Fruit fly (Drosophila melanogaster) whole organism: ENCODE results near the gene CG13685.

Experiments
- CG8478 ChIP-seq: fragments of >200 bp; optimal IDR thresholded peaks from 2 replicates; lab custom pipeline; 2018; ENCODE audit warnings: inconsistent platforms
- Dll ChIP-seq: fragments of >200 bp; optimal IDR thresholded peaks from 2 replicates; lab custom pipeline; 2017
- EcR ChIP-seq, 2 experiments: fragments of >200 bp; optimal IDR thresholded peaks; 2 replicates each; lab custom pipeline; 2017; ENCODE audit warnings: missing biosample characterization in 2 of 2, missing genetic modification characterization in 2 of 2, missing genetic modification reagents in 2 of 2
- pan ChIP-seq: fragments of >200 bp; optimal IDR thresholded peaks from 2 replicates; lab custom pipeline; 2017
- psq ChIP-seq: fragments of >200 bp; optimal IDR thresholded peaks from 2 replicates; lab custom pipeline; 2017
- usp ChIP-seq: fragments of >200 bp; optimal IDR thresholded peaks from 2 replicates; lab custom pipeline; 2017; ENCODE audit warnings: missing biosample characterization, missing genetic modification characterization, mixed read lengths

The CG13685 gene

dm6 chr3L:7747044-7747443 is at the start of gene CG13685:
TSS of gene CG13685 (plus strand) at chr3L:7747344.
- TF ChIP-seq Dll (no peak), pan (lab: Kevin White, UChicago) (no peak), psq (lab: Kevin White, UChicago) (no peak), EcR (GFP tag; optimal IDR thresholded peaks at IDR 0.05; lab: Kevin White, UChicago) (no peak), usp (GFP tag; lab: Kevin White, UChicago) (no peak), CG8478 (lab: Kevin White, UChicago) (no peak)

dm6 chr3L:7713378-7713777 is 33.8 kb upstream of the CG13685 start:
- TF ChIP-seq Dll (no peak), pan (lab: Kevin White, UChicago) (no peak), EcR (GFP tag; optimal IDR thresholded peaks at IDR 0.05; lab: Kevin White, UChicago) (no peak), usp (GFP tag; lab: Kevin White, UChicago) (no peak), CG8478 (lab: Kevin White, UChicago) (no peak)

DNA sequence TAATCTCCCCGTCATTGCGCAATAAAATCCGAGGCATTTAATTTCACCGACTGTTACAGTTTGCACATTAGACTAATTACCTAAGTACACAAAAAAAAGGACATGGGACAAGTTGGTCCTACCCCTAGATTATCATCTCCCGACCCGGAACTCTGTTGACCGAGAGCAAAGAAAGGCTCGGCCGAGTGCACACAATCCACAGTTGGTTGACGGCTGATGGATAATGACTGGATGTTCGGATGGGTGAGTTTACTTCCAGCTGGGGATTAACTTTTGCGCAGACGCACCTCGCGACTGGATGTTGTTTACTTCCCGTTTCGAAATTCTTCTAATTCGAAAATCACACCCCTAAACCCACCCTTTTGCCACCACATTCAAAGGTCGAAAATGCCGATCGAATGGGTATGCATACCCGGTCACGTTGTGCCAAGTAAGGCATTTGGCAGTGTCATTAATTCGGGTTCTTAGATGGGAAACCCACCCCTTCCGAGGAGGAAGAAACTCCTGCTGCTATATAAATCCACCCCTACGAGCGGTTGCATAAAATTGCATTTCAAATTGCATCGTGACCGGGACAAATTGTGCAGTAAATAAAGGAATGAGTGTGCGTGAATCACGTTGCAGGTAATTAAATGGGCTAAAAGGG is 32.7 kb upstream of the CG13685 start:
- no peak for TF ChIP-seq usp (GFP tag; lab: Kevin White, UChicago)
- no peak for TF ChIP-seq pan (lab: Kevin White, UChicago)
- TF ChIP-seq EcR (GFP tag; optimal IDR thresholded peaks at IDR 0.05; lab: Kevin White, UChicago) = no peak
- no peak for TF ChIP-seq psq (lab: Kevin White, UChicago)
- TF ChIP-seq CG8478 (lab: Kevin White, UChicago) = no peak
- no peak for TF ChIP-seq Dll

DNA sequence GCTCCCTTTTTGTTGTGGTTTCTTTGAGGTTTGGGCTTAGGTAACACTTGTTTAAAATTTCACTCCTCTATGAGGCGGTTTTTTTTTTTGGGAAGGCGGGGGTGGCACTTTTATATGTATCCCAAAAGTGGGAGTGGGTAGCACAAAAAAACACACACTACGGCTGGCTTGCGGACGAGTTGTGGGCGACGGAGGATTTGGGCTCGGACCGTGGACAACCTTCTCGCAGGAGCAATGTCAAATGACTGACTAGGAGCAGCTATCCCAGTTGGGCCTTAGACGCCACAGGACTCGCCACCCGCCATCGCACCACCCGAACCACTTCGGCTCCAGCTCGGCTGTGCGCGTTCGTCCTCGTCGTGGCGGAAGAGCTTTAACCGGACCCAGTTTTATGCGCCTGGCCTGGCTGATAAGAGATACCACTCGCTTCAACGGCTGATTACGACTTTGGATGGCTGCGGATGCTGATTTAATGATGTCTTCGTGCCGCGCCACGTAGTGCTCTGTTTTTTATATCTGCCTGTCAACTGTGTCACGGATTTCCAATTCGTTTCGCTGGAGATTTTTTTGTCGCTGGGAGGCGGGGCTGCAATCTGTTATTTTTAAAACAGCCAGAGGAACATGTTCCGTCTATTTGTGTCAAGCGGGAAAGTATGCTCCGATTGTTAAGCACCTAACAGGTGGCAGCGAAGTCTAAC is 29.1 kb upstream of the CG13685 start, which contains the start of gene Ank2:
Gene Ank2 (minus strand): TSS at position 533 of the 698 bp plus-strand sequence.
- TF ChIP-seq Dll (no peak), psq (lab: Kevin White, UChicago) (no peak)

DNA sequence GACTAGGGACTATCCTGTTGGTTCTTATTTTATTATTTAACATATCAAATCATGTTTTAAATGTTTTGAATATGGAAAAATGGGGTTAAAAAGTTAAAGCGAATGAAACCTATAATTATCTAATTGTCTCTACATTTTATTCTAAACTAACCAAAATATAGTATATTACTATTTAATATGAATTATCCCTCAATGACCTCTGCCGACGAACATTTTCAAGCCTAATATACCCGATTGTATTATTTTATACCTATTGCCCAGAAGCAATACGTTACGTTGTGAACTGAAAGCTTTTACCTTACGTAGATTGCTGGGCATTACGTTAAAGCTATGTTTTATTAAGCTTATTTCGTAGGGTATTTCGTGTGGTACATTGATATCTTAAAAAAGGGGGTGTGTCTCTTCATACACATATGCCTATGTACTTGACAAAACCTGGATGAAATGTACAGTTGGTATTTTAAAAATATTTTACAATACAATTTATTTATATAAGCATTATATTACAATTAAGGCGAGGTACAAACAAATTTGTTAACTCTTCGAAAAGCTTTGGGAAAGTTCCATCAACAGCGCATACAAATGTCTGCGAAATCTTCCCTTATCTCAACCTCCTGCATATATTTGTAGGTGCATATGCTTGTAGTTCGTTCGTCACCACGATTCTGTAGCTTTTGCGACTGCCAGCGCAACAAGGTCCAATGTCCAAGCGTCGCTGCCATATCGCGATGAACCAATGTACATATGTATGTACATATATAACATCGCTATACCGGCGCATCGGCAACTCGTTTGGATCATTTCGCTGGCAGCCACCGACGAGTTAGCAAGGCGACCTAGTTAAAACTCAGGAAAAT is 28.4 kb upstream of the CG13685 start, which contains the start of gene Mcad:
Gene Mcad (plus strand): TSS at position 790 of the 857 bp plus-strand sequence.
- peak; percentile 95 for TF ChIP-seq pan (lab: Kevin White, UChicago)
- TF ChIP-seq usp (GFP tag; lab: Kevin White, UChicago) = no peak

DNA sequence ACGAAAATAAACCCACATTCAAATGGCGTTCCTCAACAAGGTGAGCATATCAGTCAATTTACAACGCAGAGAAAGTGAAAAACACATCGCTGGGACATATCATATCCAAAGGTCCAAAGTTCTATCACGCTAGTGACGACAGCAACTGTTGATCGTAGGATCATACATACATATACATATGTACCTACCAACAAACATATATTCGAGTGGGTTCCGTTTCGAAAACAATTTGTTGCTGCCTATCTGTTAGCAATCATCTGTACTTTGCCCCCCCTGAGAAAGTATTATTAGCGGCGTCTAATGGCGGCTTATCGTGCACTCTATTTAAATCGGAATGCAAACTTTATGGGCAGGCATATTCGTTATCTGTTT is 27.7 kb upstream of the CG13685 start:
- TF ChIP-seq Dll (no peak), psq (lab: Kevin White, UChicago) (no peak)

dm6 chr3L:7721527-7721926 is 25.6 kb upstream of the CG13685 start:
- TF ChIP-seq psq (lab: Kevin White, UChicago) (no peak), Dll (no peak), CG8478 (lab: Kevin White, UChicago) (no peak), pan (lab: Kevin White, UChicago) (no peak), EcR (GFP tag; optimal IDR thresholded peaks at IDR 0.05; lab: Kevin White, UChicago) (no peak), usp (GFP tag; lab: Kevin White, UChicago) (no peak)

- TF ChIP-seq EcR (GFP tag; optimal IDR thresholded peaks at IDR 0.05; lab: Kevin White, UChicago) (no peak), pan (lab: Kevin White, UChicago) (no peak), CG8478 (lab: Kevin White, UChicago) (no peak), psq (lab: Kevin White, UChicago) (no peak), usp (GFP tag; lab: Kevin White, UChicago) (no peak), Dll (no peak)
These were observed 20.9 kb upstream of the CG13685 start, which contains the start of gene CG7457 for dm6 chr3L:7726285-7726684. TSS of gene CG7457 (minus strand) at chr3L:7726473.

- TF ChIP-seq usp (GFP tag; lab: Kevin White, UChicago) (no peak), Dll (no peak), EcR (GFP tag; optimal IDR thresholded peaks at IDR 0.05; lab: Kevin White, UChicago) (no peak), CG8478 (lab: Kevin White, UChicago) (no peak), psq (lab: Kevin White, UChicago) (no peak), pan (lab: Kevin White, UChicago) (no peak)
These were observed 20.5 kb upstream of the CG13685 start for dm6 chr3L:7726690-7727089.

dm6 chr3L:7732141-7732748 is 14.9 kb upstream of the CG13685 start, which contains the start of gene CG8492:
TSS of gene CG8492 (minus strand) at chr3L:7732191.
- TF ChIP-seq CG8478 (lab: Kevin White, UChicago) (no peak), usp (GFP tag; lab: Kevin White, UChicago) (no peak), psq (lab: Kevin White, UChicago) (no peak), pan (lab: Kevin White, UChicago) (no peak), Dll (no peak), EcR (GFP tag; optimal IDR thresholded peaks at IDR 0.05; lab: Kevin White, UChicago) (no peak)

DNA sequence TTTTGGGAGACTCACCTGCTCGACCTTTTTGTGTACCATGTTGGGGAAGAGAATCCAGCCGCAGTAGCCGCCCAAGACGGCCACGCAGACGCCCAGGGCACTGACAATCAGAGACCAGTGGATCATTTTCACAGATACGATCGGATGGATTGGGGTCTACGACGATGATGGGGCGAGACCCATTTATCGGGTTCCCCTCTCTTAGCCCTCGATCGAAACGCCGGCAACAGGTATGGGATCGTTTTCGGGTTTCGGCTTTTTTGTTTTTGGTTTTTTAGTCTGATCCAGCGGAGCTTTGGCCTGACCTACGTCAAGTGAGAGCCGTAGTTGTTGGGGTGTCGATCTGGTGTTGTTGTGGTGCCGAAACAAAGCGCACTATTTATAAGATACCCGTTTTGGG is 5.2 kb upstream of the CG13685 start:
- no peak for TF ChIP-seq Dll
- TF ChIP-seq psq (lab: Kevin White, UChicago) = no peak
- no peak for TF ChIP-seq pan (lab: Kevin White, UChicago)
- no peak for TF ChIP-seq EcR (GFP tag; optimal IDR thresholded peaks at IDR 0.05; lab: Kevin White, UChicago)
- no peak for TF ChIP-seq usp (GFP tag; lab: Kevin White, UChicago)
- TF ChIP-seq CG8478 (lab: Kevin White, UChicago) = no peak
